Worm (Caenorhabditis elegans): Measurements from ENCODE around the gene F02C12.3.

F02C12.3 gene

ce11 chrX:13419884-13420339 lies 23.1 kb downstream of the F02C12.3 start, which contains the start of gene C29F7.3 (continued):
- TF ChIP-seq dmd-9 (GFP tag; IDR thresholded peaks at IDR 0.05): no peak
- no peak for TF ChIP-seq fkh-10 (GFP tag; optimal IDR thresholded peaks at IDR 0.05)
- TF ChIP-seq nhr-11 (tag; optimal IDR thresholded peaks at IDR 0.05): no peak
- no peak for TF ChIP-seq unc-130 (GFP tag; optimal IDR thresholded peaks at IDR 0.05)
- no peak for TF ChIP-seq T26A8.4 (GFP tag; IDR thresholded peaks at IDR 0.05)
- no peak for TF ChIP-seq daf-12 (tag; optimal IDR thresholded peaks at IDR 0.05)
- TF ChIP-seq mxl-3 (GFP tag; optimal IDR thresholded peaks at IDR 0.05): peak; percentile 11
- no peak for TF ChIP-seq ztf-11 (tag; optimal IDR thresholded peaks at IDR 0.05)
- no peak for TF ChIP-seq zfp-2 (tag; optimal IDR thresholded peaks at IDR 0.05)
- no peak for TF ChIP-seq mdt-29 (GFP tag; IDR thresholded peaks at IDR 0.05)
- TF ChIP-seq lin-38 (GFP tag; IDR thresholded peaks at IDR 0.05): no peak
- no peak for TF ChIP-seq aly-2 (tag; optimal IDR thresholded peaks at IDR 0.05)
- no peak for TF ChIP-seq jun-1 (tag; optimal IDR thresholded peaks at IDR 0.05)
- TF ChIP-seq zfp-3 (GFP tag; conservative IDR thresholded peaks at IDR 0.05): no peak
- TF ChIP-seq pha-4 (GFP tag; IDR thresholded peaks at IDR 0.05): no peak
- no peak for TF ChIP-seq pha-4 (tag; optimal IDR thresholded peaks at IDR 0.05)
- no peak for TF ChIP-seq rbr-2 (tag; optimal IDR thresholded peaks at IDR 0.05)
- TF ChIP-seq hlh-30 (tag; optimal IDR thresholded peaks at IDR 0.05; ENCODE audit: insufficient read depth): peak; percentile 50
- TF ChIP-seq ceh-44 (GFP tag; IDR thresholded peaks at IDR 0.05): no peak
- TF ChIP-seq unc-39 (tag; optimal IDR thresholded peaks at IDR 0.05): no peak
- TF ChIP-seq F44E2.7 (GFP tag; IDR thresholded peaks at IDR 0.05): no peak
- TF ChIP-seq pqm-1 (tag; optimal IDR thresholded peaks at IDR 0.05): no peak
- peak; percentile 68 for TF ChIP-seq hmg-1.1 (GFP tag; IDR thresholded peaks at IDR 0.05)
- no peak for TF ChIP-seq lim-7 (GFP tag; IDR thresholded peaks at IDR 0.05)
- no peak for TF ChIP-seq Y5F2A.4 (GFP tag; optimal IDR thresholded peaks at IDR 0.05)
- no peak for TF ChIP-seq fos-1 (tag; optimal IDR thresholded peaks at IDR 0.05)
- TF ChIP-seq mxl-2 (GFP tag; conservative IDR thresholded peaks at IDR 0.05): no peak
- TF ChIP-seq dmd-6 (GFP tag; IDR thresholded peaks at IDR 0.05): peak; percentile 97
- TF ChIP-seq ceh-20 (GFP tag; IDR thresholded peaks at IDR 0.05): peak; percentile 95
- TF ChIP-seq spr-3 (GFP tag; optimal IDR thresholded peaks at IDR 0.05): no peak
- no peak for TF ChIP-seq Y75B8A.6 (GFP tag; IDR thresholded peaks at IDR 0.05)
- no peak for TF ChIP-seq nhr-102 (tag; optimal IDR thresholded peaks at IDR 0.05)
- TF ChIP-seq egl-27 (tag; optimal IDR thresholded peaks at IDR 0.05): no peak
- no peak for TF ChIP-seq lin-39 (tag; optimal IDR thresholded peaks at IDR 0.05)
- no peak for TF ChIP-seq zip-11 (GFP tag; IDR thresholded peaks at IDR 0.05)
- no peak for TF ChIP-seq nhr-42 (GFP tag; IDR thresholded peaks at IDR 0.05)
- peak in 1 of 2 experiments; percentile 66 for TF ChIP-seq unc-62 (GFP tag; optimal IDR thresholded peaks at IDR 0.05 in 1 of 2)
- TF ChIP-seq unc-62 (tag; optimal IDR thresholded peaks at IDR 0.05): no peak
- TF ChIP-seq nhr-237 (tag; optimal IDR thresholded peaks at IDR 0.05): no peak
- no peak for TF ChIP-seq daf-8 (GFP tag; IDR thresholded peaks at IDR 0.05)
- TF ChIP-seq lir-3 (tag; optimal IDR thresholded peaks at IDR 0.05): no peak
- TF ChIP-seq ctbp-1 (GFP tag; IDR thresholded peaks at IDR 0.05): 0 out of 2 replicates have a peak, but pooled peaks have one; percentile 37
- TF ChIP-seq nhr-48 (tag; optimal IDR thresholded peaks at IDR 0.05): peak; percentile 61
- no peak for TF ChIP-seq nhr-76 (tag; optimal IDR thresholded peaks at IDR 0.05)
- TF ChIP-seq zip-2 (tag; optimal IDR thresholded peaks at IDR 0.05): no peak
- no peak for TF ChIP-seq madf-9 (GFP tag; conservative IDR thresholded peaks at IDR 0.05)
- TF ChIP-seq daf-16 (GFP tag; optimal IDR thresholded peaks at IDR 0.05): peak in 1 of 2 experiments; percentile 20
- peak; percentile 3 for TF ChIP-seq daf-16 (tag; optimal IDR thresholded peaks at IDR 0.05)
- TF ChIP-seq vab-7 (GFP tag; IDR thresholded peaks at IDR 0.05): no peak
- TF ChIP-seq ama-1 (optimal IDR thresholded peaks at IDR 0.05): no peak
- TF ChIP-seq dve-1 (tag; optimal IDR thresholded peaks at IDR 0.05; ENCODE audit: insufficient read depth): peak; percentile 50
- no peak for TF ChIP-seq nhr-111 (GFP tag; optimal IDR thresholded peaks at IDR 0.05)
- no peak for TF ChIP-seq F10B5.3 (tag; optimal IDR thresholded peaks at IDR 0.05)
- no peak for TF ChIP-seq ZK337.2 (GFP tag; IDR thresholded peaks at IDR 0.05)
